Worm (Caenorhabditis elegans) whole organism, L4 larva: ENCODE results near the gene T05A7.1.
A peak's percentile ranks its signal among the peaks of the same experiment; 100 is the strongest.

Source experiments
- D1046.2 ChIP-seq: fragments of 200-800 bp; sonication (Bioruptor generic); IDR thresholded peaks from 2 replicates; pipeline ENCODE4 v1.3.6; 2022; ENCODE audit warnings: missing genetic modification characterization, missing compliant biosample characterization
- F10B5.3 ChIP-seq: sonication (generic microtip); optimal IDR thresholded peaks from 2 replicates; lab custom pipeline; 2016; ENCODE audit warnings: mild to moderate bottlenecking, missing genetic modification characterization, missing compliant biosample characterization
- F37D6.2 ChIP-seq: sonication (generic microtip); optimal IDR thresholded peaks from 2 replicates; lab custom pipeline; 2016; ENCODE audit warnings: mild to moderate bottlenecking, missing genetic modification characterization, missing compliant biosample characterization
- F44E2.7 ChIP-seq: fragments of 200-800 bp; sonication (Bioruptor generic); IDR thresholded peaks from 2 replicates; pipeline ENCODE4 v2.1.2; 2022; ENCODE audit warnings: missing genetic modification characterization, missing compliant biosample characterization
- F49E8.2 ChIP-seq: sonication (generic microtip); optimal IDR thresholded peaks from 2 replicates; lab custom pipeline; 2016; ENCODE audit warnings: missing compliant biosample characterization, mild to moderate bottlenecking, missing genetic modification characterization, borderline replicate concordance
- R02D3.7 ChIP-seq: fragments of 150-350 bp; sonication (generic microtip); optimal IDR thresholded peaks from 3 replicates; lab custom pipeline; 2014; ENCODE audit warnings: missing biosample characterization, missing genetic modification characterization
- T20F7.1 ChIP-seq: fragments of 200-800 bp; sonication (Bioruptor generic); optimal IDR thresholded peaks from 2 replicates; lab custom pipeline; 2018; ENCODE audit warnings: mild to moderate bottlenecking, missing genetic modification characterization, missing compliant biosample characterization
- T26A8.4 ChIP-seq: fragments of 200-800 bp; sonication (Bioruptor generic); IDR thresholded peaks from 2 replicates; pipeline ENCODE4 v1.3.6; 2022; ENCODE audit warnings: missing genetic modification characterization, missing compliant biosample characterization
- Y105C5A.15 ChIP-seq: fragments of 200-800 bp; sonication (Bioruptor generic); IDR thresholded peaks from 2 replicates; pipeline ENCODE4 v1.3.6; 2022; ENCODE audit warnings: missing genetic modification characterization, missing compliant biosample characterization
- Y75B8A.6 ChIP-seq: fragments of 200-800 bp; sonication (Bioruptor generic); IDR thresholded peaks from 2 replicates; pipeline ENCODE4 v1.3.6; 2022; ENCODE audit warnings: missing genetic modification reagents, missing genetic modification characterization, missing compliant biosample characterization
- ZK337.2 ChIP-seq: fragments of 200-800 bp; sonication (Bioruptor generic); IDR thresholded peaks from 2 replicates; pipeline ENCODE4 v1.3.6; 2022; ENCODE audit warnings: missing genetic modification reagents, missing genetic modification characterization, missing compliant biosample characterization
- ZK546.5 ChIP-seq, 2 experiments: sonication (generic microtip); optimal IDR thresholded peaks; 2 replicates each; lab custom pipeline; 2017; ENCODE audit warnings: missing biosample characterization in 2 of 2, missing genetic modification characterization in 2 of 2
- aly-2 ChIP-seq: sonication (generic microtip); optimal IDR thresholded peaks from 2 replicates; lab custom pipeline; 2018; ENCODE audit warnings: missing biosample characterization, missing genetic modification characterization
- arid-1 ChIP-seq: fragments of 200-800 bp; sonication (Bioruptor generic); conservative IDR thresholded peaks from 2 replicates; pipeline ENCODE4 v1.3.6; 2022; ENCODE audit warnings: missing genetic modification reagents, missing genetic modification characterization, missing compliant biosample characterization
- attf-4 ChIP-seq: sonication (generic microtip); optimal IDR thresholded peaks from 3 replicates; lab custom pipeline; 2017; ENCODE audit warnings: missing biosample characterization, missing genetic modification characterization
- ceh-28 ChIP-seq: fragments of 150-350 bp; optimal IDR thresholded peaks from 2 replicates; lab custom pipeline; 2014; ENCODE audit warnings: missing biosample characterization, missing genetic modification reagents, missing genetic modification characterization
- ceh-32 ChIP-seq: sonication (generic microtip); optimal IDR thresholded peaks from 2 replicates; lab custom pipeline; 2016; ENCODE audit warnings: mild to moderate bottlenecking, missing genetic modification characterization, missing compliant biosample characterization; ENCODE audit not compliant: poor library complexity
- ceh-44 ChIP-seq: fragments of 200-800 bp; sonication (Bioruptor generic); IDR thresholded peaks from 2 replicates; pipeline ENCODE4 v1.3.6; 2022; ENCODE audit warnings: missing genetic modification reagents, missing genetic modification characterization, missing compliant biosample characterization
- ceh-62 ChIP-seq: sonication (generic microtip); optimal IDR thresholded peaks from 2 replicates; lab custom pipeline; 2017; ENCODE audit warnings: missing biosample characterization, missing genetic modification characterization
- ctbp-1 ChIP-seq: fragments of 200-800 bp; sonication (Bioruptor generic); IDR thresholded peaks from 2 replicates; pipeline ENCODE4 v1.3.6; 2022; ENCODE audit warnings: missing genetic modification reagents, missing genetic modification characterization, missing compliant biosample characterization
- daf-16 ChIP-seq, 3 experiments: sonication (generic microtip); optimal IDR thresholded peaks; 2 replicates each; lab custom pipeline; 2016 to 2017; ENCODE audit warnings: missing genetic modification characterization in 3 of 3, missing genetic modification reagents in 3 of 3, mild to moderate bottlenecking in 2 of 3, missing compliant biosample characterization in 2 of 3, missing biosample characterization in 1 of 3, moderate library complexity in 1 of 3
- daf-19 ChIP-seq: fragments of 200-800 bp; sonication (Bioruptor generic); conservative IDR thresholded peaks from 2 replicates; pipeline ENCODE4 v1.3.6; 2022; ENCODE audit warnings: missing genetic modification characterization, missing compliant biosample characterization
- egl-43 ChIP-seq: fragments of 200-800 bp; sonication (Bioruptor generic); IDR thresholded peaks from 2 replicates; pipeline ENCODE4 v1.3.6; 2022; ENCODE audit warnings: missing genetic modification reagents, missing genetic modification characterization, missing compliant biosample characterization
- fkh-10 ChIP-seq: fragments of 150-350 bp; optimal IDR thresholded peaks from 2 replicates; lab custom pipeline; 2014; ENCODE audit warnings: missing biosample characterization, missing genetic modification reagents, missing genetic modification characterization
- fos-1 ChIP-seq: fragments of 150-350 bp; optimal IDR thresholded peaks from 2 replicates; lab custom pipeline; 2014; ENCODE audit warnings: missing biosample characterization, missing genetic modification characterization
- hlh-11 ChIP-seq: fragments of 200-800 bp; sonication (Bioruptor generic); optimal IDR thresholded peaks from 2 replicates; lab custom pipeline; 2018; ENCODE audit warnings: mild to moderate bottlenecking, missing genetic modification characterization, missing compliant biosample characterization
- hlh-30 ChIP-seq: sonication (generic microtip); optimal IDR thresholded peaks from 2 replicates; lab custom pipeline; 2017; ENCODE audit warnings: antibody characterized with exemption, mild to moderate bottlenecking, missing genetic modification characterization, missing compliant biosample characterization; ENCODE audit not compliant: insufficient read depth
- lim-7 ChIP-seq: fragments of 200-800 bp; sonication (Bioruptor generic); IDR thresholded peaks from 2 replicates; pipeline ENCODE4 v1.3.6; 2022; ENCODE audit warnings: missing genetic modification characterization, missing compliant biosample characterization
- lin-1 ChIP-seq: fragments of 200-800 bp; sonication (Bioruptor generic); IDR thresholded peaks from 2 replicates; pipeline ENCODE4 v1.3.6; 2022; ENCODE audit warnings: missing genetic modification reagents, missing genetic modification characterization, missing compliant biosample characterization
- lin-38 ChIP-seq: fragments of 200-800 bp; sonication (Bioruptor generic); IDR thresholded peaks from 2 replicates; pipeline ENCODE4 v1.3.6; 2022; ENCODE audit warnings: missing genetic modification reagents, missing genetic modification characterization, missing compliant biosample characterization
- lin-39 ChIP-seq: fragments of 150-350 bp; optimal IDR thresholded peaks from 2 replicates; lab custom pipeline; 2014; ENCODE audit warnings: missing biosample characterization, missing genetic modification reagents, missing genetic modification characterization
- mdl-1 ChIP-seq, 2 experiments: fragments of 150-350 bp in 1 of 2; sonication (generic microtip) in 1 of 2; optimal IDR thresholded peaks; 2 replicates each; lab custom pipeline; 2014 to 2017; ENCODE audit warnings: missing biosample characterization in 2 of 2, missing genetic modification characterization in 2 of 2
- mdt-29 ChIP-seq: fragments of 200-800 bp; sonication (Bioruptor generic); IDR thresholded peaks from 2 replicates; pipeline ENCODE4 v1.3.6; 2022; ENCODE audit warnings: missing genetic modification reagents, missing genetic modification characterization, missing compliant biosample characterization
- nhr-10 ChIP-seq: fragments of 150-350 bp; optimal IDR thresholded peaks from 2 replicates; lab custom pipeline; 2014; ENCODE audit warnings: missing biosample characterization, missing genetic modification characterization
- nhr-237 ChIP-seq: sonication (generic microtip); optimal IDR thresholded peaks from 2 replicates; lab custom pipeline; 2017; ENCODE audit warnings: missing biosample characterization, missing genetic modification characterization
- nhr-28 ChIP-seq: fragments of 150-350 bp; optimal IDR thresholded peaks from 2 replicates; lab custom pipeline; 2014; ENCODE audit warnings: missing biosample characterization, missing genetic modification characterization
- nhr-41 ChIP-seq: fragments of 200-800 bp; sonication (Bioruptor generic); IDR thresholded peaks from 2 replicates; pipeline ENCODE4 v1.3.6; 2022; ENCODE audit warnings: missing genetic modification reagents, missing genetic modification characterization, missing compliant biosample characterization
- nhr-42 ChIP-seq: fragments of 200-800 bp; sonication (Bioruptor generic); IDR thresholded peaks from 2 replicates; pipeline ENCODE4 v1.3.6; 2022; ENCODE audit warnings: missing genetic modification characterization, missing compliant biosample characterization
- nhr-48 ChIP-seq: sonication (generic microtip); optimal IDR thresholded peaks from 2 replicates; lab custom pipeline; 2016; ENCODE audit warnings: mild to moderate bottlenecking, missing genetic modification characterization, missing compliant biosample characterization
- nhr-77 ChIP-seq: fragments of 150-350 bp; optimal IDR thresholded peaks from 2 replicates; lab custom pipeline; 2014; ENCODE audit warnings: missing biosample characterization, missing genetic modification characterization
- sdz-12 ChIP-seq: fragments of 200-800 bp; sonication (Bioruptor generic); optimal IDR thresholded peaks from 2 replicates; lab custom pipeline; 2018; ENCODE audit warnings: mild to moderate bottlenecking, missing genetic modification characterization, missing compliant biosample characterization
- skn-1 ChIP-seq: fragments of 150-350 bp; optimal IDR thresholded peaks from 2 replicates; lab custom pipeline; 2014; ENCODE audit warnings: missing biosample characterization, missing genetic modification characterization
- spr-1 ChIP-seq: sonication (generic microtip); optimal IDR thresholded peaks from 2 replicates; lab custom pipeline; 2016; ENCODE audit warnings: mild to moderate bottlenecking, missing genetic modification characterization, missing compliant biosample characterization
- tag-97 ChIP-seq: fragments of 200-800 bp; sonication (Bioruptor generic); IDR thresholded peaks from 2 replicates; pipeline ENCODE4 v1.3.6; 2022; ENCODE audit warnings: missing genetic modification characterization, missing compliant biosample characterization
- unc-130 ChIP-seq: sonication (generic microtip); optimal IDR thresholded peaks from 2 replicates; lab custom pipeline; 2016; ENCODE audit warnings: missing genetic modification reagents, missing genetic modification characterization, missing compliant biosample characterization
- unc-39 ChIP-seq: sonication (generic microtip); optimal IDR thresholded peaks from 2 replicates; lab custom pipeline; 2017; ENCODE audit warnings: missing biosample characterization, missing genetic modification characterization
- unc-62 ChIP-seq, 3 experiments: fragments of 150-350 bp in 1 of 3; sonication (generic microtip); optimal IDR thresholded peaks in 2 of 3; peaks in 1 of 3; 1 replicate in 1 of 3; 2 replicates in 2 of 3; lab custom pipeline; 2014 to 2017; ENCODE audit warnings: missing biosample characterization in 3 of 3, missing genetic modification characterization in 3 of 3, missing genetic modification reagents in 3 of 3, missing genotype in 1 of 3
- vab-7 ChIP-seq: fragments of 200-800 bp; sonication (Bioruptor generic); IDR thresholded peaks from 2 replicates; pipeline ENCODE4 v1.3.6; 2022; ENCODE audit warnings: missing genetic modification reagents, missing genetic modification characterization, missing compliant biosample characterization
- zag-1 ChIP-seq: fragments of 150-350 bp; optimal IDR thresholded peaks from 2 replicates; lab custom pipeline; 2014; ENCODE audit warnings: missing biosample characterization, missing genetic modification characterization
- zfp-2 ChIP-seq: sonication (generic microtip); optimal IDR thresholded peaks from 2 replicates; lab custom pipeline; 2016; ENCODE audit warnings: mild to moderate bottlenecking, missing genetic modification characterization, missing compliant biosample characterization
- zfp-3 ChIP-seq: fragments of 200-800 bp; sonication (Bioruptor generic); conservative IDR thresholded peaks from 2 replicates; pipeline ENCODE4 v1.3.6; 2022; ENCODE audit warnings: missing genetic modification reagents, missing genetic modification characterization, missing compliant biosample characterization

Gene T05A7.1

ce11 chrII:4706359-4706871 is 28.4 kb downstream of the T05A7.1 start, which contains the start of the genes F10G7.9 and tsn-1 (continued):
- TF ChIP-seq ceh-32: no peak
- no peak for TF ChIP-seq lin-39
- no peak for TF ChIP-seq spr-1 (tag; lab: Kevin White, UChicago)
- no peak for TF ChIP-seq ZK337.2
- TF ChIP-seq nhr-237 (tag; lab: Kevin White, UChicago): no peak
- TF ChIP-seq nhr-10 (tag; lab: Kevin White, UChicago): no peak
- no peak for TF ChIP-seq ZK546.5 (tag; optimal IDR thresholded peaks at IDR 0.05; lab: Kevin White, UChicago)
- TF ChIP-seq daf-19 (GFP tag; lab: Robert Waterston, UW): no peak
- TF ChIP-seq ceh-28 (tag; lab: Kevin White, UChicago): no peak
- no peak for TF ChIP-seq R02D3.7 (tag; lab: Kevin White, UChicago)
- TF ChIP-seq arid-1 (GFP tag; lab: Robert Waterston, UW): no peak
- no peak for TF ChIP-seq F44E2.7 (GFP tag; lab: Robert Waterston, UW)
- peak in 1 of 2 experiments; percentile 24 for TF ChIP-seq mdl-1 (tag; optimal IDR thresholded peaks at IDR 0.05; lab: Kevin White, UChicago)
- TF ChIP-seq fkh-10 (GFP tag; lab: Kevin White, UChicago): peak; percentile 5
- no peak for TF ChIP-seq F37D6.2
- no peak for TF ChIP-seq skn-1 (tag; lab: Kevin White, UChicago)
- TF ChIP-seq unc-130 (GFP tag; lab: Kevin White, UChicago): peak; percentile 11
- no peak for TF ChIP-seq nhr-77
- TF ChIP-seq T20F7.1: no peak
- no peak for TF ChIP-seq lim-7 (GFP tag; lab: Robert Waterston, UW)
- no peak for TF ChIP-seq fos-1 (tag; lab: Kevin White, UChicago)
- no peak for TF ChIP-seq vab-7
- TF ChIP-seq attf-4 (tag; lab: Kevin White, UChicago): no peak
- no peak for TF ChIP-seq ceh-62 (tag; lab: Kevin White, UChicago)
- TF ChIP-seq lin-1 (GFP tag; lab: Robert Waterston, UW): no peak
- TF ChIP-seq sdz-12: no peak
- no peak for TF ChIP-seq F10B5.3 (tag; lab: Kevin White, UChicago)
- no peak for TF ChIP-seq daf-16 (GFP tag; optimal IDR thresholded peaks at IDR 0.05; lab: Kevin White, UChicago)
- peak; percentile 21 for TF ChIP-seq daf-16 (tag; optimal IDR thresholded peaks at IDR 0.05; lab: Kevin White, UChicago)
- no peak for TF ChIP-seq zag-1 (tag; lab: Kevin White, UChicago)
- peak; percentile 21 for TF ChIP-seq F49E8.2
- no peak for TF ChIP-seq aly-2 (tag; lab: Kevin White, UChicago)
- TF ChIP-seq Y105C5A.15 (GFP tag; lab: Robert Waterston, UW): no peak
- no peak for TF ChIP-seq unc-62 (GFP tag; optimal IDR thresholded peaks at IDR 0.05 in 1 of 2; lab: Kevin White, UChicago)
- TF ChIP-seq unc-62 (tag; optimal IDR thresholded peaks at IDR 0.05; lab: Kevin White, UChicago): no peak
- no peak for TF ChIP-seq D1046.2 (GFP tag; lab: Robert Waterston, UW)
- peak; percentile 47 for TF ChIP-seq nhr-28 (tag; lab: Kevin White, UChicago)
- no peak for TF ChIP-seq unc-39 (tag; lab: Kevin White, UChicago)
- no peak for TF ChIP-seq egl-43 (GFP tag; lab: Robert Waterston, UW)
- no peak for TF ChIP-seq zfp-3
- TF ChIP-seq ceh-44 (GFP tag; lab: Robert Waterston, UW): no peak
- TF ChIP-seq tag-97 (GFP tag; lab: Robert Waterston, UW): no peak
- TF ChIP-seq nhr-42 (GFP tag; lab: Robert Waterston, UW): no peak
- no peak for TF ChIP-seq nhr-41 (GFP tag; lab: Robert Waterston, UW)
- peak; percentile 58; the same call in 1 of the 2 replicates for TF ChIP-seq T26A8.4
- TF ChIP-seq lin-38 (GFP tag; lab: Robert Waterston, UW): peak; percentile 75
- TF ChIP-seq hlh-11 (tag; lab: Kevin White, UChicago): peak; percentile 64
- no peak for TF ChIP-seq Y75B8A.6 (GFP tag; lab: Robert Waterston, UW)
- no peak for TF ChIP-seq zfp-2 (tag; lab: Kevin White, UChicago)
- TF ChIP-seq ctbp-1: no peak
- TF ChIP-seq nhr-48: no peak
- no peak for TF ChIP-seq mdt-29 (GFP tag; lab: Robert Waterston, UW)
- peak; percentile 73 for TF ChIP-seq hlh-30
